Fruit fly (Drosophila melanogaster) whole organism, embryonic: Measurements from ENCODE around the gene HDAC1.

Experiments
- ATbp ChIP-seq: fragments of 200-800 bp; sonication (Bioruptor generic); optimal IDR thresholded peaks from 2 replicates; lab custom pipeline; 2017; ENCODE audit warnings: missing biosample characterization, mild to moderate bottlenecking, missing genetic modification characterization, missing genetic modification reagents
- Asciz ChIP-seq: fragments of 200-800 bp; sonication (Bioruptor generic); optimal IDR thresholded peaks from 2 replicates; lab custom pipeline; 2017; ENCODE audit warnings: missing biosample characterization, mild to moderate bottlenecking, missing genetic modification characterization, missing genetic modification reagents
- Bdp1 ChIP-seq: fragments of 200-800 bp; sonication (Bioruptor generic); optimal IDR thresholded peaks from 3 replicates; lab custom pipeline; 2016; ENCODE audit warnings: missing biosample characterization, missing genetic modification characterization
- CG10274 ChIP-seq: fragments of 200-800 bp; sonication (Bioruptor generic); optimal IDR thresholded peaks from 3 replicates; lab custom pipeline; 2017; ENCODE audit warnings: missing biosample characterization, mild to moderate bottlenecking, missing genetic modification characterization
- CG10979 ChIP-seq: fragments of 200-800 bp; sonication (Bioruptor generic); optimal IDR thresholded peaks from 2 replicates; lab custom pipeline; 2018; ENCODE audit warnings: missing biosample characterization, mild to moderate bottlenecking, missing genetic modification characterization, moderate library complexity
- CG12219 ChIP-seq: fragments of 200-800 bp; sonication (Bioruptor generic); optimal IDR thresholded peaks from 3 replicates; lab custom pipeline; 2018; ENCODE audit warnings: missing biosample characterization, mild to moderate bottlenecking, missing genetic modification characterization
- CG12299 ChIP-seq: fragments of 200-800 bp; sonication (Bioruptor generic); optimal IDR thresholded peaks from 2 replicates; lab custom pipeline; 2018; ENCODE audit warnings: missing biosample characterization, mild to moderate bottlenecking, missing genetic modification characterization
- CG14710 ChIP-seq: fragments of 200-800 bp; sonication (Bioruptor generic); optimal IDR thresholded peaks from 3 replicates; lab custom pipeline; 2019; ENCODE audit warnings: missing biosample characterization, mild to moderate bottlenecking, missing genetic modification characterization, moderate library complexity
- CG15479 ChIP-seq: fragments of 200-800 bp; sonication (Bioruptor generic); optimal IDR thresholded peaks from 3 replicates; lab custom pipeline; 2019; ENCODE audit warnings: missing biosample characterization, mild to moderate bottlenecking, missing genetic modification characterization, moderate library complexity
- CG15696 ChIP-seq: fragments of 200-800 bp; sonication (Bioruptor generic); optimal IDR thresholded peaks from 2 replicates; lab custom pipeline; 2019; ENCODE audit warnings: missing biosample characterization, mild to moderate bottlenecking, missing genetic modification characterization, moderate library complexity
- CG17829 ChIP-seq: fragments of 200-800 bp; optimal IDR thresholded peaks from 2 replicates; lab custom pipeline; 2019; ENCODE audit warnings: missing biosample characterization, mild to moderate bottlenecking, missing genetic modification characterization, moderate library complexity
- CG18476 ChIP-seq: fragments of 200-800 bp; sonication (Bioruptor generic); optimal IDR thresholded peaks from 2 replicates; lab custom pipeline; 2016; ENCODE audit warnings: missing biosample characterization, mild to moderate bottlenecking, missing genetic modification characterization
- CG2116 ChIP-seq: fragments of 200-800 bp; sonication (Bioruptor generic); optimal IDR thresholded peaks from 3 replicates; lab custom pipeline; 2018; ENCODE audit warnings: missing biosample characterization, mild to moderate bottlenecking, missing genetic modification characterization
- CG2199 ChIP-seq: fragments of 200-800 bp; sonication (Bioruptor generic); IDR thresholded peaks from 3 replicates; pipeline ENCODE4 v1.3.6; 2022; ENCODE audit warnings: missing biosample characterization, missing genetic modification characterization
- CG2712 ChIP-seq: fragments of 200-800 bp; optimal IDR thresholded peaks from 3 replicates; lab custom pipeline; 2019; ENCODE audit warnings: missing biosample characterization, mild to moderate bottlenecking, missing genetic modification characterization, moderate library complexity
- CG31224 ChIP-seq: fragments of 200-800 bp; sonication (Bioruptor generic); IDR thresholded peaks from 2 replicates; pipeline ENCODE4 v1.3.6; 2022; ENCODE audit warnings: missing biosample characterization, missing genetic modification characterization
- CG33213 ChIP-seq: fragments of 200-800 bp; sonication (Bioruptor generic); optimal IDR thresholded peaks from 3 replicates; lab custom pipeline; 2016; ENCODE audit warnings: missing biosample characterization, missing genetic modification characterization
- CG34224 ChIP-seq: fragments of 200-800 bp; sonication (Bioruptor generic); IDR thresholded peaks from 3 replicates; pipeline ENCODE4 v1.3.6; 2022; ENCODE audit warnings: missing biosample characterization, missing genetic modification characterization; ENCODE audit not compliant: partially characterized antibody
- CG42726 ChIP-seq: fragments of 200-800 bp; sonication (Bioruptor generic); IDR thresholded peaks from 2 replicates; pipeline ENCODE4 v1.3.6; 2022; ENCODE audit warnings: missing biosample characterization, missing genetic modification characterization; ENCODE audit not compliant: partially characterized antibody
- CG4360 ChIP-seq: fragments of 200-800 bp; sonication (Bioruptor generic); IDR thresholded peaks from 2 replicates; pipeline ENCODE4 v1.3.6; 2022; ENCODE audit warnings: missing biosample characterization, missing genetic modification characterization
- CG43689 ChIP-seq: fragments of 200-800 bp; sonication (Bioruptor generic); IDR thresholded peaks from 2 replicates; pipeline ENCODE4 v1.3.6; 2022; ENCODE audit warnings: missing biosample characterization, missing genetic modification characterization
- CG6813 ChIP-seq: fragments of 200-800 bp; sonication (Bioruptor generic); optimal IDR thresholded peaks from 2 replicates; lab custom pipeline; 2017; ENCODE audit warnings: missing biosample characterization, missing genetic modification characterization, mild to moderate bottlenecking, moderate library complexity, missing genetic modification reagents
- CG6854 ChIP-seq: fragments of 200-800 bp; sonication (Bioruptor generic); optimal IDR thresholded peaks from 3 replicates; lab custom pipeline; 2017; ENCODE audit warnings: missing biosample characterization, mild to moderate bottlenecking, missing genetic modification characterization
- CG7357 ChIP-seq: fragments of 200-800 bp; sonication (Bioruptor generic); IDR thresholded peaks from 3 replicates; pipeline ENCODE4 v1.3.6; 2022; ENCODE audit warnings: missing biosample characterization, missing genetic modification characterization
- CG8281 ChIP-seq: fragments of 200-800 bp; sonication (Bioruptor generic); optimal IDR thresholded peaks from 2 replicates; lab custom pipeline; 2018; ENCODE audit warnings: missing biosample characterization, mild to moderate bottlenecking, missing genetic modification characterization, moderate library complexity
- CTCF ChIP-seq: fragments of 200-800 bp; sonication (Bioruptor generic); optimal IDR thresholded peaks from 2 replicates; lab custom pipeline; 2017; ENCODE audit warnings: missing biosample characterization, mild to moderate bottlenecking, missing genetic modification characterization, moderate library complexity
- Chrac-16 ChIP-seq: fragments of 200-800 bp; sonication (Bioruptor generic); optimal IDR thresholded peaks from 3 replicates; lab custom pipeline; 2016; ENCODE audit warnings: missing biosample characterization, missing genetic modification characterization
- CrebB ChIP-seq: fragments of 200-800 bp; sonication (Bioruptor generic); optimal IDR thresholded peaks from 3 replicates; lab custom pipeline; 2018; ENCODE audit warnings: missing biosample characterization, mild to moderate bottlenecking, missing genetic modification characterization
- Dbx ChIP-seq: fragments of 200-800 bp; sonication (Bioruptor generic); IDR thresholded peaks from 3 replicates; pipeline ENCODE4 v1.3.6; 2022; ENCODE audit warnings: missing biosample characterization, missing genetic modification characterization
- Gug ChIP-seq: fragments of 200-800 bp; sonication (Bioruptor generic); IDR thresholded peaks from 4 replicates; pipeline ENCODE4 v1.3.6; 2022; ENCODE audit warnings: missing biosample characterization, missing genetic modification characterization
- HHEX ChIP-seq: fragments of 200-800 bp; sonication (Bioruptor generic); optimal IDR thresholded peaks from 3 replicates; lab custom pipeline; 2017; ENCODE audit warnings: missing biosample characterization, mild to moderate bottlenecking, missing genetic modification characterization, missing genetic modification reagents
- HLH54F ChIP-seq: fragments of 200-800 bp; sonication (Bioruptor generic); optimal IDR thresholded peaks from 3 replicates; lab custom pipeline; 2016; ENCODE audit warnings: missing biosample characterization, missing genetic modification characterization
- HmgD ChIP-seq: fragments of 200-800 bp; sonication (Bioruptor generic); optimal IDR thresholded peaks from 3 replicates; lab custom pipeline; 2016; ENCODE audit warnings: missing biosample characterization, missing genetic modification characterization
- Kr ChIP-seq: fragments of 200-800 bp; sonication (Bioruptor generic); optimal IDR thresholded peaks from 2 replicates; lab custom pipeline; 2017; ENCODE audit warnings: missing biosample characterization, mild to moderate bottlenecking, missing genetic modification characterization
- Ravus ChIP-seq: fragments of 200-800 bp; sonication (Bioruptor generic); IDR thresholded peaks from 2 replicates; pipeline ENCODE4 v1.3.6; 2022; ENCODE audit warnings: missing biosample characterization, missing genetic modification characterization
- Trl ChIP-seq, 3 experiments: fragments of >200 bp in 2 of 3; fragments of 200-800 bp in 1 of 3; sonication (Bioruptor generic) in 1 of 3; optimal IDR thresholded peaks; 2 replicates in 1 of 3; 3 replicates in 2 of 3; lab custom pipeline; 2016 to 2017; ENCODE audit warnings: missing biosample characterization in 1 of 3, missing genetic modification characterization in 1 of 3
- Vsx1 ChIP-seq: fragments of 200-800 bp; sonication (Bioruptor generic); optimal IDR thresholded peaks from 2 replicates; lab custom pipeline; 2017; ENCODE audit warnings: missing biosample characterization, mild to moderate bottlenecking, missing genetic modification characterization, missing genetic modification reagents
- Xrp1 ChIP-seq: fragments of 200-800 bp; sonication (Bioruptor generic); IDR thresholded peaks from 2 replicates; pipeline ENCODE4 v1.3.6; 2022; ENCODE audit warnings: missing biosample characterization, missing genetic modification characterization
- cato ChIP-seq: fragments of 200-800 bp; sonication (Bioruptor generic); optimal IDR thresholded peaks from 2 replicates; lab custom pipeline; 2016; ENCODE audit warnings: missing biosample characterization, missing genetic modification characterization, borderline replicate concordance
- dati ChIP-seq: fragments of 200-800 bp; sonication (Bioruptor generic); IDR thresholded peaks from 2 replicates; pipeline ENCODE4 v1.3.6; 2022; ENCODE audit warnings: missing biosample characterization, missing genetic modification characterization
- dm ChIP-seq: fragments of 200-800 bp; sonication (Bioruptor generic); optimal IDR thresholded peaks from 3 replicates; lab custom pipeline; 2016; ENCODE audit warnings: missing biosample characterization, missing genetic modification characterization
- dmrt11E ChIP-seq: fragments of 200-800 bp; sonication (Bioruptor generic); optimal IDR thresholded peaks from 3 replicates; lab custom pipeline; 2018; ENCODE audit warnings: missing biosample characterization, mild to moderate bottlenecking, missing genetic modification characterization, moderate library complexity
- dmrt99B ChIP-seq: fragments of 200-800 bp; sonication (Bioruptor generic); optimal IDR thresholded peaks from 2 replicates; lab custom pipeline; 2018; ENCODE audit warnings: missing biosample characterization, mild to moderate bottlenecking, missing genetic modification characterization, moderate library complexity
- fru ChIP-seq: fragments of >200 bp; optimal IDR thresholded peaks from 2 replicates; lab custom pipeline; 2017
- jing ChIP-seq: fragments of 200-800 bp; sonication (Bioruptor generic); optimal IDR thresholded peaks from 2 replicates; lab custom pipeline; 2018; ENCODE audit warnings: missing biosample characterization, mild to moderate bottlenecking, missing genetic modification characterization
- klu ChIP-seq: fragments of 200-800 bp; sonication (Bioruptor generic); IDR thresholded peaks from 2 replicates; pipeline ENCODE4 v1.3.6; 2022; ENCODE audit warnings: missing biosample characterization, missing genetic modification characterization
- p53 ChIP-seq: fragments of 200-800 bp; sonication (Bioruptor generic); optimal IDR thresholded peaks from 2 replicates; lab custom pipeline; 2016; ENCODE audit warnings: missing biosample characterization, missing genetic modification characterization
- vvl ChIP-seq: fragments of 200-800 bp; sonication (Bioruptor generic); IDR thresholded peaks from 2 replicates; pipeline ENCODE4 v1.3.6; 2022; ENCODE audit warnings: missing biosample characterization, missing genetic modification characterization
- wdn ChIP-seq: fragments of 200-800 bp; sonication (Bioruptor generic); IDR thresholded peaks from 2 replicates; pipeline ENCODE4 v1.3.6; 2022; ENCODE audit warnings: missing biosample characterization, missing genetic modification characterization

HDAC1 gene

DNA sequence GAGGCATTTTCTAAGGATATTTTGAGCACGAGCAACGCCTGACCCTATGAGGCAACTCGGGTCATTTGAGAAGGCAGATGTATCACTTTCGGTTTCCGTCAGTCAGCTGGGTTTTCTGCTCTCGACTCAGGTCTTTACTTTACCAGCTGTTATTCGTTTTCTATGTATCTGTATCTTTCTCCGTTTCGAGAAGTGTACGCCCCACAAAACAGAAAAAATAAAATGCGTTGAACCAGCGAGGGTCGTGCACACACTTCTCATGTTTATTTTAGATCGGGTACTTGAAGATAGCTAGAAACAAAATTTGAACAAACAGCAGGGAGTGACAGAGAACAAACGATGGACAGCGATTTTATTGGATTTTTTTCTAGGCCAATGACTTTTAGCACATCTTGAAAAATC is 12.7 kb upstream of the HDAC1 start (continued):
- TF ChIP-seq Trl (optimal IDR thresholded peaks at IDR 0.05; lab: Kevin White, UChicago), result no peak
- no peak for TF ChIP-seq Trl (GFP tag; optimal IDR thresholded peaks at IDR 0.05; lab: Kevin White, UChicago)
- no peak for TF ChIP-seq CG31224 (GFP tag; lab: Robert Waterston, UW)
- peak; percentile 64 for TF ChIP-seq dmrt11E (tag; lab: Kevin White, UChicago)
- peak; percentile 54; the same call in 1 of the 2 replicates for TF ChIP-seq Xrp1 (GFP tag; lab: Robert Waterston, UW)
- no peak for TF ChIP-seq Dbx (GFP tag; lab: Robert Waterston, UW)
- peak; percentile 44 for TF ChIP-seq CG15479 (GFP tag; lab: Kevin White, UChicago)
- peak; percentile 42 for TF ChIP-seq CG17829 (tag; lab: Kevin White, UChicago)
- TF ChIP-seq HLH54F (GFP tag; lab: Kevin White, UChicago), result no peak
- no peak for TF ChIP-seq CG10274 (GFP tag; lab: Kevin White, UChicago)
- TF ChIP-seq CG2712 (tag; lab: Kevin White, UChicago), result peak; percentile 44
- no peak for TF ChIP-seq Ravus (GFP tag; lab: Robert Waterston, UW)
- no peak for TF ChIP-seq wdn
- TF ChIP-seq CTCF (GFP tag; lab: Kevin White, UChicago), result no peak
- TF ChIP-seq Gug, result no peak
- TF ChIP-seq Bdp1 (GFP tag; lab: Kevin White, UChicago), result no peak
- no peak for TF ChIP-seq CG8281 (tag; lab: Kevin White, UChicago)
- TF ChIP-seq CG2199, result peak; percentile 78; the same call in 1 of the 3 replicates
- peak; percentile 10 for TF ChIP-seq CG2116 (GFP tag; lab: Kevin White, UChicago)
- no peak for TF ChIP-seq HmgD (GFP tag; lab: Kevin White, UChicago)
- peak; percentile 20 for TF ChIP-seq Chrac-16 (GFP tag; lab: Kevin White, UChicago)
- TF ChIP-seq CG42726 (GFP tag; lab: Robert Waterston, UW), result no peak
- no peak for TF ChIP-seq dati (GFP tag; lab: Robert Waterston, UW)
- TF ChIP-seq CG12219, result no peak
- TF ChIP-seq fru (lab: Kevin White, UChicago), result no peak
- TF ChIP-seq Vsx1, result no peak
- TF ChIP-seq CG7357 (GFP tag; lab: Robert Waterston, UW), result no peak
- peak; percentile 36 for TF ChIP-seq Asciz
- TF ChIP-seq CrebB, result peak; percentile 39
- TF ChIP-seq CG43689 (GFP tag; lab: Robert Waterston, UW), result no peak
- no peak for TF ChIP-seq ATbp
- no peak for TF ChIP-seq CG6854 (GFP tag; lab: Kevin White, UChicago)
- TF ChIP-seq CG4360 (GFP tag; lab: Robert Waterston, UW), result peak; percentile 23; the same call in 1 of the 2 replicates
- peak; percentile 75 for TF ChIP-seq CG15696 (tag; lab: Kevin White, UChicago)
- no peak for TF ChIP-seq dmrt99B (tag; lab: Kevin White, UChicago)
- no peak for TF ChIP-seq CG12299 (tag; lab: Kevin White, UChicago)
- TF ChIP-seq klu (GFP tag; lab: Robert Waterston, UW), result no peak
- TF ChIP-seq CG33213 (GFP tag; lab: Kevin White, UChicago), result no peak
- TF ChIP-seq HHEX, result no peak
- TF ChIP-seq Kr (GFP tag; lab: Kevin White, UChicago), result peak; percentile 83
- TF ChIP-seq p53 (GFP tag; lab: Kevin White, UChicago), result no peak
- TF ChIP-seq CG34224 (GFP tag; lab: Robert Waterston, UW), result no peak
- TF ChIP-seq CG10979 (tag; lab: Kevin White, UChicago), result peak; percentile 35
- peak; percentile 23 for TF ChIP-seq CG6813 (GFP tag; lab: Kevin White, UChicago)
- peak; percentile 27 for TF ChIP-seq dm (GFP tag; lab: Kevin White, UChicago)
- no peak for TF ChIP-seq jing (GFP tag; lab: Kevin White, UChicago)
- no peak for TF ChIP-seq cato (GFP tag; lab: Kevin White, UChicago)
- TF ChIP-seq vvl (GFP tag; lab: Robert Waterston, UW), result no peak
- peak; percentile 48 for TF ChIP-seq CG14710
- TF ChIP-seq CG18476 (GFP tag; lab: Kevin White, UChicago), result peak; percentile 99
- TF ChIP-seq, all 482 proteins: peak for 85
